Worm (Caenorhabditis elegans) whole organism, early embryonic: Measurements from ENCODE around the gene T28C12.2.

ENCODE experiments used
- aly-1 ChIP-seq: sonication (generic microtip); optimal IDR thresholded peaks from 2 replicates; lab custom pipeline; 2016; ENCODE audit warnings: missing genetic modification characterization, missing compliant biosample characterization
- ama-1 ChIP-seq: fragments of 150-350 bp; optimal IDR thresholded peaks from 2 replicates; lab custom pipeline; 2014
- ets-7 ChIP-seq: sonication (generic microtip); optimal IDR thresholded peaks from 2 replicates; lab custom pipeline; 2016; ENCODE audit warnings: missing genotype, missing genetic modification characterization, missing compliant biosample characterization
- hmbx-1 ChIP-seq: sonication (generic microtip); optimal IDR thresholded peaks from 2 replicates; lab custom pipeline; 2016; ENCODE audit warnings: mild to moderate bottlenecking, missing genetic modification characterization, missing compliant biosample characterization
- tbx-11 ChIP-seq: fragments of 200-800 bp; sonication (Bioruptor generic); IDR thresholded peaks from 2 replicates; pipeline ENCODE4 v1.3.6; 2022; ENCODE audit warnings: missing genetic modification characterization, missing compliant biosample characterization
- tbx-37 ChIP-seq: fragments of 200-800 bp; sonication (Bioruptor generic); conservative IDR thresholded peaks from 2 replicates; pipeline ENCODE4 v1.3.6; 2022; ENCODE audit warnings: missing genetic modification reagents, missing genetic modification characterization, missing compliant biosample characterization
- tra-4 ChIP-seq: sonication (generic microtip); optimal IDR thresholded peaks from 2 replicates; lab custom pipeline; 2017; ENCODE audit warnings: missing genetic modification characterization, missing compliant biosample characterization

DNA sequence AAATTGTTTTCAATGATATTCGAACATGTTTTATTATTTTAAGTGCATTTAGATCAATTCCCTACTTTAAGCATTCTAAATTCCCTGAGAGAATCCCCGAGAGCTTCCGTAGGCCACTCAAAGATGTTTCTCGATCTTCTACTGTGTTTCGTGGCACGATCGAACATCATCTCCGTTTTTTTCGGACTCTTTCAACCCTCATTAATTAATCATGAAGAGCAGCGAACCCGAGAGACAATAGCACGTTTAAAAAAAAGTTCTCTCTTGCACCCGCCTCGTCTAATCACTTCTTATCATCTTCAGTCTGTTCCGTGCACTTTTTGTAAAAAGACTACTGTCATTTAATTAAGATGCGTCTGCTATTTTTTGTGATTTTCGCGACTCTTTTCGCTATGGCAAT is 40.4 kb upstream of the T28C12.2 start, which contains the start of gene K12B6.11:
- TF ChIP-seq tbx-11 (GFP tag; lab: Robert Waterston, UW) (no peak), ama-1 (no peak), tra-4 (tag; lab: Kevin White, UChicago) (no peak), ets-7 (no peak), aly-1 (no peak), hmbx-1 (tag; lab: Kevin White, UChicago) (no peak), tbx-37 (GFP tag; lab: Robert Waterston, UW) (no peak)
